Worm (Caenorhabditis elegans) whole organism, L3 larva: Measurements from ENCODE around the gene Y54G2A.50.

Experiments
- R02D3.7 ChIP-seq: fragments of 150-350 bp; optimal IDR thresholded peaks from 2 replicates; lab custom pipeline; 2014; ENCODE audit warnings: missing biosample characterization, missing genetic modification characterization
- ceh-82 ChIP-seq: fragments of 150-350 bp; optimal IDR thresholded peaks from 2 replicates; lab custom pipeline; 2014; ENCODE audit warnings: missing biosample characterization, missing genetic modification characterization
- daf-12 ChIP-seq: fragments of 150-350 bp; optimal IDR thresholded peaks from 2 replicates; lab custom pipeline; 2014; ENCODE audit warnings: missing biosample characterization, missing genetic modification reagents, missing genetic modification characterization
- egl-27 ChIP-seq: sonication (generic microtip); optimal IDR thresholded peaks from 4 replicates; lab custom pipeline; 2017; ENCODE audit warnings: missing biosample characterization, missing genetic modification reagents, missing genetic modification characterization
- egl-5 ChIP-seq: fragments of 150-350 bp; optimal IDR thresholded peaks from 2 replicates; lab custom pipeline; 2017; ENCODE audit warnings: missing biosample characterization, missing genetic modification reagents, missing genetic modification characterization, inconsistent platforms
- elt-1 ChIP-seq: fragments of 150-350 bp; optimal IDR thresholded peaks from 2 replicates; lab custom pipeline; 2014; ENCODE audit warnings: missing biosample characterization, missing genetic modification characterization
- elt-2 ChIP-seq: sonication (generic microtip); optimal IDR thresholded peaks from 2 replicates; lab custom pipeline; 2016; ENCODE audit warnings: missing genetic modification reagents, mild to moderate bottlenecking, missing genetic modification characterization, missing compliant biosample characterization
- elt-3 ChIP-seq, 3 experiments: fragments of 150-350 bp in 1 of 3; sonication (generic microtip) in 2 of 3; optimal IDR thresholded peaks; 2 replicates in 2 of 3; 4 replicates in 1 of 3; lab custom pipeline; 2014 to 2017; ENCODE audit warnings: missing biosample characterization in 3 of 3, missing genetic modification characterization in 3 of 3
- eor-1 ChIP-seq, 2 experiments: fragments of 150-350 bp; optimal IDR thresholded peaks; 2 replicates each; lab custom pipeline; 2014 to 2018; ENCODE audit warnings: missing biosample characterization in 2 of 2, missing genetic modification characterization in 2 of 2
- fkh-10 ChIP-seq: sonication (generic microtip); optimal IDR thresholded peaks from 2 replicates; lab custom pipeline; 2017; ENCODE audit warnings: missing biosample characterization, missing genetic modification reagents, missing genetic modification characterization
- fkh-2 ChIP-seq: fragments of 150-350 bp; optimal IDR thresholded peaks from 2 replicates; lab custom pipeline; 2014; ENCODE audit warnings: missing biosample characterization, missing genetic modification reagents, missing genetic modification characterization
- hmg-11 ChIP-seq: sonication (generic microtip); optimal IDR thresholded peaks from 2 replicates; lab custom pipeline; 2016; ENCODE audit warnings: missing genetic modification characterization, missing compliant biosample characterization
- jun-1 ChIP-seq: fragments of 150-350 bp; optimal IDR thresholded peaks from 2 replicates; lab custom pipeline; 2014; ENCODE audit warnings: missing biosample characterization, missing genetic modification reagents, missing genetic modification characterization
- lin-15B ChIP-seq: fragments of 150-350 bp; optimal IDR thresholded peaks from 2 replicates; lab custom pipeline; 2014; ENCODE audit warnings: missing biosample characterization, missing genetic modification characterization
- lin-39 ChIP-seq: fragments of 150-350 bp; optimal IDR thresholded peaks from 2 replicates; lab custom pipeline; 2018; ENCODE audit warnings: missing biosample characterization, missing genetic modification reagents, missing genetic modification characterization
- mdl-1 ChIP-seq: fragments of 150-350 bp; optimal IDR thresholded peaks from 2 replicates; lab custom pipeline; 2014; ENCODE audit warnings: missing biosample characterization, missing genetic modification characterization
- nfya-1 ChIP-seq: sonication (generic microtip); optimal IDR thresholded peaks from 2 replicates; lab custom pipeline; 2017; ENCODE audit warnings: missing genetic modification characterization, mild to moderate bottlenecking, missing compliant biosample characterization, antibody characterized with exemption, moderate library complexity; ENCODE audit not compliant: insufficient read depth
- nhr-12 ChIP-seq: fragments of 150-350 bp; optimal IDR thresholded peaks from 2 replicates; lab custom pipeline; 2014; ENCODE audit warnings: missing biosample characterization, missing genetic modification characterization
- nhr-28 ChIP-seq: fragments of 150-350 bp; optimal IDR thresholded peaks from 2 replicates; lab custom pipeline; 2014; ENCODE audit warnings: missing biosample characterization, missing genetic modification characterization
- nhr-43 ChIP-seq: sonication (generic microtip); optimal IDR thresholded peaks from 2 replicates; lab custom pipeline; 2016; ENCODE audit warnings: mild to moderate bottlenecking, missing genetic modification characterization, missing compliant biosample characterization; ENCODE audit not compliant: poor library complexity, severe bottlenecking
- nhr-67 ChIP-seq: fragments of 150-350 bp; optimal IDR thresholded peaks from 2 replicates; lab custom pipeline; 2014; ENCODE audit warnings: missing biosample characterization, missing genetic modification characterization
- nhr-76 ChIP-seq: fragments of 150-350 bp; sonication (generic microtip); optimal IDR thresholded peaks from 5 replicates; lab custom pipeline; 2014; ENCODE audit warnings: missing biosample characterization, missing genetic modification characterization
- nhr-77 ChIP-seq: fragments of 150-350 bp; optimal IDR thresholded peaks from 2 replicates; lab custom pipeline; 2014; ENCODE audit warnings: missing biosample characterization, missing genetic modification characterization
- pha-4 ChIP-seq: fragments of 150-350 bp; optimal IDR thresholded peaks from 2 replicates; lab custom pipeline; 2014; ENCODE audit warnings: missing biosample characterization, missing genetic modification reagents, missing genetic modification characterization
- pqm-1 ChIP-seq: fragments of 150-350 bp; optimal IDR thresholded peaks from 2 replicates; lab custom pipeline; 2017; ENCODE audit warnings: missing biosample characterization, missing genetic modification characterization, inconsistent platforms
- sea-2 ChIP-seq: fragments of 150-350 bp; sonication (generic microtip); optimal IDR thresholded peaks from 4 replicates; lab custom pipeline; 2014; ENCODE audit warnings: missing biosample characterization, missing genetic modification reagents, missing genetic modification characterization
- skn-1 ChIP-seq: fragments of 150-350 bp; optimal IDR thresholded peaks from 2 replicates; lab custom pipeline; 2014; ENCODE audit warnings: missing biosample characterization, missing genetic modification characterization
- tbx-2 ChIP-seq: sonication (generic microtip); optimal IDR thresholded peaks from 2 replicates; lab custom pipeline; 2016; ENCODE audit warnings: mild to moderate bottlenecking, missing genetic modification characterization, missing compliant biosample characterization
- unc-62 ChIP-seq: fragments of 150-350 bp; sonication (generic microtip); optimal IDR thresholded peaks from 4 replicates; lab custom pipeline; 2014; ENCODE audit warnings: missing biosample characterization, missing genetic modification reagents, missing genetic modification characterization
- zag-1 ChIP-seq: fragments of 150-350 bp; optimal IDR thresholded peaks from 2 replicates; lab custom pipeline; 2014; ENCODE audit warnings: missing biosample characterization, missing genetic modification characterization
- ztf-4 ChIP-seq: fragments of 150-350 bp; optimal IDR thresholded peaks from 2 replicates; lab custom pipeline; 2014; ENCODE audit warnings: missing biosample characterization, missing genetic modification characterization

The Y54G2A.50 gene

DNA sequence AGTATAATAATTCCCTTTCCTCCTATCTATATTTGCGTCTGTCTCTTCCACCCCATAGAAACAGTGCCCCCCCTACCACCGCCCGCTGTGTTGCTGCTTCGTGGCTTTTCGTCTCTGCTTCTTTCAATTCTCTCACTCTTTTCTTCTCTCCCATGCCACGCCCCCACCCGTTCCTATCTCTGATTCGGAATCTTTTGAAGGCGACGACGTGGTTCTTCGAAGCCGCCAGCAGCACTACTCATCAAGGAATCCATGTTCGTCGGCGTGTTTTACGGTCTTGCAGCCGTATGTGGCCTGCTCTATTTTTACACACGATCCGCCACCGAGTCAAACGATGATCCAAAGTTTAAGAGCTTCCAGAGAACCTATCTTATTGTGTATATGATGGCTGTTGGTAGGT, 13.4 kb downstream of the Y54G2A.50 start, which contains the start of gene samt-1:
samt-1 (plus strand) TSS at position 176 of the 400 bp plus-strand sequence.
- no peak for TF ChIP-seq jun-1 (tag; lab: Kevin White, UChicago)
- no peak for TF ChIP-seq unc-62 (GFP tag; lab: Kevin White, UChicago)
- TF ChIP-seq elt-2 (tag; lab: Kevin White, UChicago): peak; percentile 41
- TF ChIP-seq nhr-12: no peak
- no peak for TF ChIP-seq nhr-76 (tag; lab: Kevin White, UChicago)
- no peak for TF ChIP-seq ceh-82 (tag; lab: Kevin White, UChicago)
- no peak for TF ChIP-seq fkh-2 (tag; lab: Kevin White, UChicago)
- no peak for TF ChIP-seq pqm-1 (tag; lab: Kevin White, UChicago)
- no peak for TF ChIP-seq nhr-77 (tag; lab: Kevin White, UChicago)

DNA sequence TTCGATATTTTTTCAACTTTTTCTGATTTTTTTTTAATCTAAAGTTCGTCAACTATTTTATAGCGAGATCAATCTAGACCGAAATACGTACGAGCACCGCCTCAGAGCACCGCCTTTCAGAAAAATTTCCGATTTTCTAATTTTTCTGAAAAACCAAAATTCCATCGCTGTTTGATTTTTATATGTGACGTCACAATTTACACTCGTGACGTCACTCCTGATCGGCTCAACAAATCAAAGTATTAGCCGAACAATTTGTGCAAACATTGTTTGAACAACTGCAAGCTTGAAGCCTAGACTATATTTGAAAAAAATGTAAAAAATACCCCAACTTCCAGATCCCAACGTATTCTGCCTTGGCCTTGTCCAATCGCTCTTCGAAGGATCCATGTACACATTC, 17.4 kb downstream of the Y54G2A.50 start:
- no peak for TF ChIP-seq ztf-4 (tag; lab: Kevin White, UChicago)
- TF ChIP-seq fkh-2 (tag; lab: Kevin White, UChicago): no peak
- TF ChIP-seq nfya-1 (tag; lab: Kevin White, UChicago): no peak
- TF ChIP-seq nhr-77 (tag; lab: Kevin White, UChicago): no peak
- no peak for TF ChIP-seq hmg-11 (tag; lab: Kevin White, UChicago)
- no peak for TF ChIP-seq lin-15B (tag; lab: Kevin White, UChicago)
- TF ChIP-seq egl-5 (tag; lab: Kevin White, UChicago): no peak
- no peak for TF ChIP-seq skn-1 (tag; lab: Kevin White, UChicago)
- TF ChIP-seq elt-2 (tag; lab: Kevin White, UChicago): no peak

DNA sequence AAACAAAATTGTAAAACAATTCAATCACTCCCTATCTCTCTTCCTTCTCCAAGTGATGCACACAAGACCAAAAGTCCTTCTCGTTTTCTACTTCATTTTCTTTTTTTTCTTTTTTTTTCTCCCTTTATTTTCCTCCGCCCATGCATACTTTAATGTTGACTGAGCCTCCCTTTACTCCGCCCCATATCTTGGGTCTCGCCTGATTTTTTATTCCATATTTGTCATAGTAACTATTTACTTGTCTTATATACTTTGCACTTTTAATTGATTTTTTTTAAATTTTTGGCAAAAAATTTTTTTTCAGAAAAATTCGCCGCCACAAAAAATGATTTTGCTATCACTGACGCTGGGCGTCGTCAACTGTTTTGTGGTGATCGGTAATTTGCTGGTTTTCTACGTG, 42.0 kb downstream of the Y54G2A.50 start, which contains the start of gene ser-6:
ser-6 (plus strand) TSS at position 301 of the 400 bp plus-strand sequence.
- TF ChIP-seq fkh-2 (tag; lab: Kevin White, UChicago): no peak

DNA sequence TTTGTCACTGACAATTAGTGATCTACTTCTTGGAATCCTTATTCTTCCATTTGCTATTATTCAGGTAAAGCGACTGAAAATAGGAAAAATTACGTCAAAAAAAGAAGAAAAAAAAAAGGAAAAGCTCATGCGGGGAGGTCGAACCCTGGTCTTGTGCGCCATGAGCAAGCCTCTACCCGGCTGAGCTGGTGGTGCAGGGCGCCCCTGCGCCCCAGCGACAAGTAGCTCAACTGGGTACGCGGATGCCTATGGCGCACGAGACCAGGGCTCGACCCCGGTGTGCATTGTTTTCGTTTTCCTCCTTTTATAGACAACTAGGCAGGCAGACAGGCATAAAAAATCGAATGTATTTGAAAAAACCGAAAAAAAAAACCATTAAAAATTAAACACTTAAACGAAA, 42.4 kb downstream of the Y54G2A.50 start:
- no peak for TF ChIP-seq hmg-11 (tag; lab: Kevin White, UChicago)
- TF ChIP-seq ceh-82 (tag; lab: Kevin White, UChicago): no peak
- TF ChIP-seq lin-39 (tag; lab: Kevin White, UChicago): no peak
- no peak for TF ChIP-seq fkh-2 (tag; lab: Kevin White, UChicago)
- no peak for TF ChIP-seq egl-27 (tag; lab: Kevin White, UChicago)
- no peak for TF ChIP-seq pha-4 (tag; lab: Kevin White, UChicago)
- no peak for TF ChIP-seq elt-2 (tag; lab: Kevin White, UChicago)
- no peak for TF ChIP-seq nhr-76 (tag; lab: Kevin White, UChicago)
- no peak for TF ChIP-seq R02D3.7
- no peak for TF ChIP-seq egl-5 (tag; lab: Kevin White, UChicago)
- TF ChIP-seq nhr-67 (tag; lab: Kevin White, UChicago): no peak
- TF ChIP-seq nhr-43 (tag; lab: Kevin White, UChicago): no peak
- TF ChIP-seq zag-1: no peak
- TF ChIP-seq nhr-28 (tag; lab: Kevin White, UChicago): no peak
- TF ChIP-seq elt-3 (tag; optimal IDR thresholded peaks at IDR 0.05; lab: Kevin White, UChicago): no peak
- no peak for TF ChIP-seq ztf-4 (tag; lab: Kevin White, UChicago)
- TF ChIP-seq tbx-2: no peak
- TF ChIP-seq mdl-1: no peak

DNA sequence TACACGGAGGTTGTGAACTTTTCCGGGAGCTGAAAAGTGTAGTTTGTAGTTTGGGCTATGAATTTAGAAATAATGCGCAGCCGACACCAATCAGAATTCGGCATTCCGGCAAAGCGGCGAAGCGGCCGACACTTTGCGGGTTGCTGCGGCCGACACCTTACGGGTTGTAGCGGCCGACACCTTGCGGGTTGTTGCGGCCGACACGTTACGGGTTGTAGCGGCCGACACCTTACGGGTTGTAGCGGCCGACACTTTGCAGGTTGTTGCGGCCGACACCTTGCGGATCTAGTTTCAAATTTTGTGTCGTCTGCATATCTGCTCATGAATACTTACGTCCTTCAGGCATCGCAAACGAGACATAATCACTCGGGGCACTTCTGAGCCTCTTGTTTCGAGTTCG, 49.1 kb downstream of the Y54G2A.50 start:
- no peak for TF ChIP-seq fkh-10
- no peak for TF ChIP-seq elt-2 (tag; lab: Kevin White, UChicago)
- no peak for TF ChIP-seq hmg-11 (tag; lab: Kevin White, UChicago)
- TF ChIP-seq tbx-2: no peak
- no peak for TF ChIP-seq nhr-76 (tag; lab: Kevin White, UChicago)
- no peak for TF ChIP-seq nhr-28 (tag; lab: Kevin White, UChicago)
- no peak for TF ChIP-seq egl-5 (tag; lab: Kevin White, UChicago)
- no peak for TF ChIP-seq sea-2 (GFP tag; lab: Kevin White, UChicago)
- no peak for TF ChIP-seq daf-12 (tag; lab: Kevin White, UChicago)
- no peak for TF ChIP-seq eor-1 (tag; optimal IDR thresholded peaks at IDR 0.05; lab: Kevin White, UChicago)
- no peak for TF ChIP-seq elt-1 (tag; lab: Kevin White, UChicago)
- no peak for TF ChIP-seq nfya-1 (tag; lab: Kevin White, UChicago)
- TF ChIP-seq lin-39 (tag; lab: Kevin White, UChicago): no peak
- TF ChIP-seq lin-15B (tag; lab: Kevin White, UChicago): no peak
- no peak for TF ChIP-seq elt-3 (tag; optimal IDR thresholded peaks at IDR 0.05; lab: Kevin White, UChicago)
